Worm (Caenorhabditis elegans) whole organism, L3 larva: ENCODE measurements around the gene F13H8.8.

Experiments
- R02D3.7 ChIP-seq: fragments of 150-350 bp; optimal IDR thresholded peaks from 2 replicates; lab custom pipeline; 2014; ENCODE audit warnings: missing biosample characterization, missing genetic modification characterization
- nhr-43 ChIP-seq: sonication (generic microtip); optimal IDR thresholded peaks from 2 replicates; lab custom pipeline; 2016; ENCODE audit warnings: mild to moderate bottlenecking, missing genetic modification characterization, missing compliant biosample characterization; ENCODE audit not compliant: poor library complexity, severe bottlenecking

ce11 chrII:6230116-6230515, 37.8 kb downstream of the F13H8.8 start:
- TF ChIP-seq R02D3.7 (no peak), nhr-43 (tag; lab: Kevin White, UChicago) (no peak)
